Fruit fly (Drosophila melanogaster) whole organism, embryonic: ENCODE measurements around the gene Dic4.

Experiments
- Atf-2 ChIP-seq: fragments of 200-800 bp; sonication (Bioruptor generic); optimal IDR thresholded peaks from 2 replicates; lab custom pipeline; 2016; ENCODE audit warnings: missing biosample characterization, missing genetic modification characterization
- Atf3 ChIP-seq: fragments of 200-800 bp; sonication (Bioruptor generic); optimal IDR thresholded peaks from 3 replicates; lab custom pipeline; 2016; ENCODE audit warnings: missing biosample characterization, missing genetic modification characterization
- Bgb ChIP-seq: fragments of 200-800 bp; sonication (Bioruptor generic); IDR thresholded peaks from 2 replicates; pipeline ENCODE4 v1.3.6; 2022; ENCODE audit warnings: missing biosample characterization, missing genetic modification characterization; ENCODE audit not compliant: partially characterized antibody
- CG10462 ChIP-seq: fragments of 200-800 bp; sonication (Bioruptor generic); optimal IDR thresholded peaks from 2 replicates; lab custom pipeline; 2016; ENCODE audit warnings: missing biosample characterization, missing genetic modification characterization
- CG10565 ChIP-seq: fragments of 200-800 bp; sonication (Bioruptor generic); optimal IDR thresholded peaks from 3 replicates; lab custom pipeline; 2016; ENCODE audit warnings: missing biosample characterization, mild to moderate bottlenecking, missing genetic modification characterization
- CG10654 ChIP-seq: fragments of 200-800 bp; sonication (Bioruptor generic); optimal IDR thresholded peaks from 2 replicates; lab custom pipeline; 2016; ENCODE audit warnings: missing biosample characterization, missing genetic modification characterization
- CG15601 ChIP-seq: fragments of 200-800 bp; sonication (Bioruptor generic); optimal IDR thresholded peaks from 3 replicates; lab custom pipeline; 2019; ENCODE audit warnings: missing biosample characterization, mild to moderate bottlenecking, missing genetic modification characterization, moderate library complexity
- CG1647 ChIP-seq: fragments of 200-800 bp; sonication (Bioruptor generic); optimal IDR thresholded peaks from 3 replicates; lab custom pipeline; 2016; ENCODE audit warnings: missing biosample characterization, missing genetic modification characterization
- CG1792 ChIP-seq: fragments of 200-800 bp; sonication (Bioruptor generic); optimal IDR thresholded peaks from 2 replicates; lab custom pipeline; 2016; ENCODE audit warnings: missing biosample characterization, missing genetic modification characterization
- CG2712 ChIP-seq: fragments of 200-800 bp; optimal IDR thresholded peaks from 3 replicates; lab custom pipeline; 2019; ENCODE audit warnings: missing biosample characterization, mild to moderate bottlenecking, missing genetic modification characterization, moderate library complexity
- CG3726 ChIP-seq: fragments of 200-800 bp; sonication (Bioruptor generic); IDR thresholded peaks from 3 replicates; pipeline ENCODE4, ENCODE4 v1.3.6; 2022; ENCODE audit warnings: missing biosample characterization, missing genetic modification characterization
- CG4854 ChIP-seq: fragments of 200-800 bp; sonication (Bioruptor generic); optimal IDR thresholded peaks from 2 replicates; lab custom pipeline; 2016; ENCODE audit warnings: missing biosample characterization, missing genetic modification characterization, inconsistent platforms
- CG5180 ChIP-seq: fragments of 200-800 bp; sonication (Bioruptor generic); optimal IDR thresholded peaks from 3 replicates; lab custom pipeline; 2017; ENCODE audit warnings: missing biosample characterization, missing genetic modification characterization, mild to moderate bottlenecking, moderate library complexity, missing genetic modification reagents
- CG7963 ChIP-seq: fragments of 200-800 bp; sonication (Bioruptor generic); IDR thresholded peaks from 3 replicates; pipeline ENCODE4 v1.3.6; 2022; ENCODE audit warnings: missing biosample characterization, missing genetic modification characterization; ENCODE audit not compliant: partially characterized antibody
- CG9437 ChIP-seq: fragments of 200-800 bp; sonication (Bioruptor generic); optimal IDR thresholded peaks from 2 replicates; lab custom pipeline; 2018; ENCODE audit warnings: missing biosample characterization, mild to moderate bottlenecking, missing genetic modification characterization
- CG9727 ChIP-seq: fragments of 200-800 bp; sonication (Bioruptor generic); optimal IDR thresholded peaks from 3 replicates; lab custom pipeline; 2017; ENCODE audit warnings: missing biosample characterization, mild to moderate bottlenecking, missing genetic modification characterization
- CrebB ChIP-seq: fragments of 200-800 bp; sonication (Bioruptor generic); optimal IDR thresholded peaks from 3 replicates; lab custom pipeline; 2018; ENCODE audit warnings: missing biosample characterization, mild to moderate bottlenecking, missing genetic modification characterization
- D ChIP-seq, 2 experiments: fragments of 200-800 bp in 1 of 2; fragments of >200 bp in 1 of 2; sonication (Bioruptor generic) in 1 of 2; optimal IDR thresholded peaks; 2 replicates in 1 of 2; 3 replicates in 1 of 2; lab custom pipeline; 2017; ENCODE audit warnings: mild to moderate bottlenecking in 1 of 2, missing biosample characterization in 1 of 2, missing genetic modification characterization in 1 of 2, missing genetic modification reagents in 1 of 2
- Dip2 ChIP-seq: fragments of 200-800 bp; sonication (Bioruptor generic); IDR thresholded peaks from 2 replicates; pipeline ENCODE4 v1.3.6; 2022; ENCODE audit warnings: missing biosample characterization, missing genetic modification characterization
- Doc3 ChIP-seq: fragments of 200-800 bp; sonication (Bioruptor generic); IDR thresholded peaks from 3 replicates; pipeline ENCODE4 v1.3.6; 2022; ENCODE audit warnings: missing biosample characterization, missing genetic modification characterization; ENCODE audit not compliant: partially characterized antibody
- Dref ChIP-seq: fragments of 200-800 bp; sonication (Bioruptor generic); IDR thresholded peaks from 2 replicates; pipeline ENCODE4 v1.3.6; 2022; ENCODE audit warnings: missing biosample characterization, missing genetic modification characterization
- Drgx ChIP-seq: fragments of 200-800 bp; sonication (Bioruptor generic); IDR thresholded peaks from 2 replicates; pipeline ENCODE4 v1.3.6; 2022; ENCODE audit warnings: missing biosample characterization, missing genetic modification characterization
- H2.0 ChIP-seq: fragments of 200-800 bp; sonication (Bioruptor generic); IDR thresholded peaks from 2 replicates; pipeline ENCODE4 v1.3.6; 2022; ENCODE audit warnings: missing biosample characterization, missing genetic modification characterization
- Hr51 ChIP-seq, 2 experiments: fragments of 200-800 bp; sonication (Bioruptor generic); optimal IDR thresholded peaks; 2 replicates in 1 of 2; 3 replicates in 1 of 2; lab custom pipeline; 2016 to 2018; ENCODE audit warnings: missing biosample characterization in 2 of 2, missing genetic modification characterization in 2 of 2, mild to moderate bottlenecking in 1 of 2, moderate library complexity in 1 of 2
- Neu2 ChIP-seq: fragments of 200-800 bp; sonication (Bioruptor generic); optimal IDR thresholded peaks from 3 replicates; lab custom pipeline; 2016; ENCODE audit warnings: missing biosample characterization, missing genetic modification characterization, borderline replicate concordance
- Oaz ChIP-seq: fragments of 200-800 bp; sonication (Bioruptor generic); IDR thresholded peaks from 2 replicates; pipeline ENCODE4 v1.3.6; 2022; ENCODE audit warnings: missing biosample characterization, missing genetic modification characterization
- Opbp ChIP-seq: fragments of 200-800 bp; sonication (Bioruptor generic); IDR thresholded peaks from 3 replicates; pipeline ENCODE4 v1.3.6; 2022; ENCODE audit warnings: missing biosample characterization, missing genetic modification characterization; ENCODE audit not compliant: partially characterized antibody
- Usf ChIP-seq: fragments of 200-800 bp; sonication (Bioruptor generic); optimal IDR thresholded peaks from 2 replicates; lab custom pipeline; 2017; ENCODE audit warnings: missing genotype, missing biosample characterization, missing genetic modification characterization
- ab ChIP-seq: fragments of 200-800 bp; sonication (Bioruptor generic); optimal IDR thresholded peaks from 2 replicates; lab custom pipeline; 2016; ENCODE audit warnings: missing biosample characterization, missing genetic modification characterization
- chif ChIP-seq, 2 experiments: fragments of 200-800 bp; sonication (Bioruptor generic); optimal IDR thresholded peaks; 3 replicates each; lab custom pipeline; 2016; ENCODE audit warnings: missing biosample characterization in 2 of 2, missing genetic modification characterization in 2 of 2
- cwo ChIP-seq: fragments of 200-800 bp; sonication (Bioruptor generic); optimal IDR thresholded peaks from 3 replicates; lab custom pipeline; 2017; ENCODE audit warnings: missing biosample characterization, missing genetic modification characterization, mild to moderate bottlenecking, moderate library complexity, missing genetic modification reagents
- dimm ChIP-seq: fragments of 200-800 bp; sonication (Bioruptor generic); IDR thresholded peaks from 2 replicates; pipeline ENCODE4 v1.3.6; 2022; ENCODE audit warnings: missing biosample characterization, missing genetic modification characterization
- dpn ChIP-seq, 2 experiments: fragments of 200-800 bp; sonication (Bioruptor generic); optimal IDR thresholded peaks; 3 replicates each; lab custom pipeline; 2016; ENCODE audit warnings: missing biosample characterization in 2 of 2, missing genetic modification characterization in 2 of 2
- gsb ChIP-seq: fragments of 200-800 bp; sonication (Bioruptor generic); IDR thresholded peaks from 2 replicates; pipeline ENCODE4 v1.3.6; 2022; ENCODE audit warnings: missing biosample characterization, missing genetic modification characterization
- hb ChIP-seq: fragments of 200-800 bp; sonication (Bioruptor generic); IDR thresholded peaks from 3 replicates; pipeline ENCODE4 v1.3.6; 2022; ENCODE audit warnings: missing biosample characterization, missing genetic modification characterization; ENCODE audit not compliant: partially characterized antibody
- hbn ChIP-seq: fragments of 200-800 bp; sonication (Bioruptor generic); IDR thresholded peaks from 2 replicates; pipeline ENCODE4 v1.3.6; 2022; ENCODE audit warnings: missing biosample characterization, missing genetic modification characterization; ENCODE audit not compliant: partially characterized antibody
- hkb ChIP-seq, 2 experiments: fragments of 200-800 bp in 1 of 2; fragments of >200 bp in 1 of 2; sonication (Bioruptor generic) in 1 of 2; IDR thresholded peaks in 1 of 2; optimal IDR thresholded peaks in 1 of 2; 2 replicates each; pipeline versions ENCODE4 v1.3.6 to Lab custom; 2017 to 2022; ENCODE audit warnings: missing biosample characterization in 1 of 2, missing genetic modification characterization in 1 of 2
- inv ChIP-seq: fragments of 200-800 bp; sonication (Bioruptor generic); IDR thresholded peaks from 2 replicates; pipeline ENCODE4 v1.3.6; 2022; ENCODE audit warnings: missing biosample characterization, missing genetic modification characterization; ENCODE audit not compliant: partially characterized antibody
- ken ChIP-seq: fragments of 200-800 bp; sonication (Bioruptor generic); IDR thresholded peaks from 3 replicates; pipeline ENCODE4 v1.3.6; 2022; ENCODE audit warnings: missing biosample characterization, missing genetic modification characterization
- mam ChIP-seq: fragments of 200-800 bp; sonication (Bioruptor generic); optimal IDR thresholded peaks from 3 replicates; lab custom pipeline; 2016; ENCODE audit warnings: missing biosample characterization, missing genetic modification characterization
- mld ChIP-seq: fragments of 200-800 bp; sonication (Bioruptor generic); IDR thresholded peaks from 3 replicates; pipeline ENCODE4 v1.3.6; 2022; ENCODE audit warnings: missing biosample characterization, missing genetic modification characterization; ENCODE audit not compliant: partially characterized antibody
- odd ChIP-seq: fragments of 200-800 bp; sonication (Bioruptor generic); optimal IDR thresholded peaks from 2 replicates; lab custom pipeline; 2017; ENCODE audit warnings: missing biosample characterization, mild to moderate bottlenecking, missing genetic modification characterization
- pb ChIP-seq: fragments of 200-800 bp; sonication (Bioruptor generic); optimal IDR thresholded peaks from 3 replicates; lab custom pipeline; 2016; ENCODE audit warnings: missing biosample characterization, missing genetic modification characterization
- phol ChIP-seq: fragments of 200-800 bp; sonication (Bioruptor generic); optimal IDR thresholded peaks from 3 replicates; lab custom pipeline; 2018; ENCODE audit warnings: missing biosample characterization, mild to moderate bottlenecking, missing genetic modification characterization, moderate library complexity
- salm ChIP-seq: fragments of 200-800 bp; sonication (Bioruptor generic); optimal IDR thresholded peaks from 2 replicates; lab custom pipeline; 2018; ENCODE audit warnings: missing biosample characterization, mild to moderate bottlenecking, missing genetic modification characterization
- sens ChIP-seq: fragments of 200-800 bp; sonication (Bioruptor generic); peaks from one replicate; lab custom pipeline; 2016; ENCODE audit warnings: missing biosample characterization, missing genetic modification characterization
- ttk ChIP-seq: fragments of 200-800 bp; sonication (Bioruptor generic); IDR thresholded peaks from 2 replicates; pipeline ENCODE4 v2.1.2; 2022; ENCODE audit warnings: missing biosample characterization, missing genetic modification characterization
- yki ChIP-seq: fragments of >200 bp; optimal IDR thresholded peaks from 3 replicates; lab custom pipeline; 2018
- zen2 ChIP-seq: fragments of 200-800 bp; sonication (Bioruptor generic); IDR thresholded peaks from 3 replicates; pipeline ENCODE4 v1.3.6; 2022; ENCODE audit warnings: missing biosample characterization, missing genetic modification characterization; ENCODE audit not compliant: partially characterized antibody

Gene Dic4

DNA sequence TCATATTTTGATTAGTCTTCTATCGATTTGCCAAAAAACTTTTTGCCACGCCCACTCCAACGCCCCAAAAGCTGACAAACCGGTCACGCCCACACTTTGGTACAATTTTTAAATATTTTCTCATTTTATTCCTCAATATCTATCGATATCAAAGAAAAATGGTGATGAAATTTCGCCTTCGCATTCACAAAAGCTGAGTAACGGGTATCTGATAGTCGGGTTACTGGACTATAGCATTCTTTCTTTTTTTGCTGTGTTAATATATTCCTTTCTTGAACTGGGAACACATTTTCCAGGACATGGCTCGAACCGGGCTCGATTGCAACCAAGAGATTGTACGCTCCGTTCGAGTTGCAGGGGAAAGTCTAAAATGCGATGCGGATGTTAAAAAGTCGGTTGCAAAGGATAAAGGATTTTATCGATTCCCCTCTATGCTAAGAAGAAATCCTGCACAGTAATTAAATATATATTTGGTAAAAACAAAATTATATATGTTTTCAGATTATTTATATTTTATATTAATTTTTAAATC lies 44.8 kb upstream of the Dic4 start (continued):
- TF ChIP-seq Neu2 (GFP tag; lab: Kevin White, UChicago) (no peak), H2.0 (no peak), phol (tag; lab: Kevin White, UChicago) (no peak), ttk (GFP tag; lab: Robert Waterston, UW) (no peak), Doc3 (GFP tag; lab: Robert Waterston, UW) (0 out of 3 replicates have a peak, but pooled peaks have one; percentile 9), CG9437 (GFP tag; lab: Kevin White, UChicago) (no peak), dpn (GFP tag; optimal IDR thresholded peaks at IDR 0.05; lab: Kevin White, UChicago) (no peak), Dref (GFP tag; lab: Robert Waterston, UW) (no peak), zen2 (GFP tag; lab: Robert Waterston, UW) (0 out of 3 replicates have a peak, but pooled peaks have one; percentile 26), CG5180 (peak; percentile 96), Oaz (GFP tag; lab: Robert Waterston, UW) (no peak), CG10462 (GFP tag; lab: Kevin White, UChicago) (no peak), CrebB (tag; lab: Kevin White, UChicago) (no peak), CG10654 (GFP tag; lab: Kevin White, UChicago) (no peak), CG4854 (GFP tag; lab: Kevin White, UChicago) (no peak), mld (GFP tag; lab: Robert Waterston, UW) (peak; percentile 66; the same call in 1 of the 3 replicates), Dip2 (GFP tag; lab: Robert Waterston, UW) (no peak), CG10565 (GFP tag; lab: Kevin White, UChicago) (no peak), chif (GFP tag; optimal IDR thresholded peaks at IDR 0.05; lab: Kevin White, UChicago) (no peak), ab (no peak), yki (lab: Kevin White, UChicago) (no peak), CG3726 (GFP tag; lab: Robert Waterston, UW) (no peak), pb (GFP tag; lab: Kevin White, UChicago) (no peak), salm (no peak), CG2712 (no peak), mam (no peak), sens (peak; percentile 39), ken (GFP tag; lab: Robert Waterston, UW) (no peak), hb (GFP tag; lab: Robert Waterston, UW) (peak; percentile 66; the same call in 2 of the 3 replicates), Drgx (GFP tag; lab: Robert Waterston, UW) (no peak), Usf (no peak), Opbp (no peak), hbn (GFP tag; lab: Robert Waterston, UW) (no peak), CG7963 (GFP tag; lab: Robert Waterston, UW) (peak; percentile 74; the same call in 2 of the 3 replicates), odd (GFP tag; lab: Kevin White, UChicago) (no peak), dimm (GFP tag; lab: Robert Waterston, UW) (no peak), Atf-2 (GFP tag; lab: Kevin White, UChicago) (no peak), Bgb (GFP tag; lab: Robert Waterston, UW) (peak; percentile 71), CG1647 (GFP tag; lab: Kevin White, UChicago) (no peak), cwo (no peak), D (optimal IDR thresholded peaks at IDR 0.05; lab: Kevin White, UChicago) (no peak), D (GFP tag; optimal IDR thresholded peaks at IDR 0.05; lab: Kevin White, UChicago) (no peak), Atf3 (GFP tag; lab: Kevin White, UChicago) (no peak), hkb (optimal IDR thresholded peaks at IDR 0.05; lab: Kevin White, UChicago) (no peak), hkb (GFP tag; IDR thresholded peaks at IDR 0.05; lab: Robert Waterston, UW) (no peak), Hr51 (GFP tag; optimal IDR thresholded peaks at IDR 0.05; lab: Kevin White, UChicago) (no peak), CG15601 (peak; percentile 35), inv (GFP tag; lab: Robert Waterston, UW) (peak; percentile 29; the same call in 1 of the 2 replicates), CG9727 (GFP tag; lab: Kevin White, UChicago) (no peak), CG1792 (GFP tag; lab: Kevin White, UChicago) (no peak), gsb (no peak)
